Worm (Caenorhabditis elegans) whole organism, L1 larva: Measurements from ENCODE around the gene F46F5.11.
A peak's percentile ranks its signal among the peaks of the same experiment; 100 is the strongest.

ENCODE experiments used
- C16A3.4 ChIP-seq: fragments of 150-350 bp; optimal IDR thresholded peaks from 2 replicates; lab custom pipeline; 2014; ENCODE audit warnings: missing biosample characterization, missing genetic modification characterization
- Y116A8C.19 ChIP-seq: sonication (generic microtip); optimal IDR thresholded peaks from 2 replicates; lab custom pipeline; 2016; ENCODE audit warnings: missing compliant biosample characterization, missing genetic modification characterization, borderline replicate concordance
- alr-1 ChIP-seq: fragments of 200-800 bp; sonication (Bioruptor generic); optimal IDR thresholded peaks from 2 replicates; lab custom pipeline; 2018; ENCODE audit warnings: borderline replicate concordance, mild to moderate bottlenecking, missing genetic modification characterization, missing compliant biosample characterization
- ama-1 ChIP-seq: fragments of 150-350 bp; optimal IDR thresholded peaks from 2 replicates; lab custom pipeline; 2014
- ceh-63 ChIP-seq: fragments of 200-800 bp; sonication (Bioruptor generic); optimal IDR thresholded peaks from 2 replicates; lab custom pipeline; 2018; ENCODE audit warnings: mild to moderate bottlenecking, missing genetic modification characterization, missing compliant biosample characterization
- ceh-82 ChIP-seq, 3 experiments: fragments of 150-350 bp in 1 of 3; sonication (generic microtip) in 2 of 3; optimal IDR thresholded peaks; 2 replicates each; lab custom pipeline; 2014 to 2017; ENCODE audit warnings: missing biosample characterization in 3 of 3, missing genetic modification characterization in 3 of 3
- ceh-90 ChIP-seq: sonication (generic microtip); optimal IDR thresholded peaks from 2 replicates; lab custom pipeline; 2016; ENCODE audit warnings: missing genetic modification characterization, missing compliant biosample characterization
- ces-1 ChIP-seq: fragments of 150-350 bp; optimal IDR thresholded peaks from 2 replicates; lab custom pipeline; 2014; ENCODE audit warnings: missing biosample characterization, missing genetic modification reagents, missing genetic modification characterization
- egl-27 ChIP-seq, 2 experiments: fragments of 150-350 bp in 1 of 2; sonication (generic microtip); optimal IDR thresholded peaks; 3 replicates each; lab custom pipeline; 2017 to 2018; ENCODE audit warnings: missing biosample characterization in 2 of 2, missing genetic modification characterization in 2 of 2, missing genetic modification reagents in 2 of 2
- elt-2 ChIP-seq: sonication (generic microtip); optimal IDR thresholded peaks from 2 replicates; lab custom pipeline; 2016; ENCODE audit warnings: missing genetic modification characterization, mild to moderate bottlenecking, inconsistent platforms, missing compliant biosample characterization, missing genetic modification reagents
- ets-5 ChIP-seq: fragments of 200-800 bp; sonication (Bioruptor generic); IDR thresholded peaks from 2 replicates; pipeline ENCODE4 v1.3.6; 2022; ENCODE audit warnings: missing genetic modification characterization, missing compliant biosample characterization
- fkh-10 ChIP-seq: sonication (generic microtip); optimal IDR thresholded peaks from 2 replicates; lab custom pipeline; 2017; ENCODE audit warnings: missing biosample characterization, missing genetic modification reagents, missing genetic modification characterization
- fkh-4 ChIP-seq: sonication (generic microtip); optimal IDR thresholded peaks from 2 replicates; lab custom pipeline; 2016; ENCODE audit warnings: missing compliant biosample characterization, missing genetic modification characterization, borderline replicate concordance
- hlh-4 ChIP-seq: sonication (generic microtip); optimal IDR thresholded peaks from 2 replicates; lab custom pipeline; 2016; ENCODE audit warnings: mild to moderate bottlenecking, missing genetic modification characterization, missing compliant biosample characterization
- hpl-2 ChIP-seq: fragments of 150-350 bp; optimal IDR thresholded peaks from 2 replicates; lab custom pipeline; 2014; ENCODE audit warnings: missing biosample characterization, missing genetic modification reagents, missing genetic modification characterization
- isw-1 ChIP-seq: fragments of 200-800 bp; sonication (Bioruptor generic); IDR thresholded peaks from 2 replicates; pipeline ENCODE4 v1.3.6; 2022; ENCODE audit warnings: missing genetic modification characterization, missing compliant biosample characterization
- jun-1 ChIP-seq: fragments of 150-350 bp; optimal IDR thresholded peaks from 2 replicates; lab custom pipeline; 2014; ENCODE audit warnings: missing biosample characterization, missing genetic modification reagents, missing genetic modification characterization
- lin-14 ChIP-seq: fragments of 200-800 bp; sonication (Bioruptor generic); optimal IDR thresholded peaks from 2 replicates; lab custom pipeline; 2018; ENCODE audit warnings: mild to moderate bottlenecking, missing genetic modification characterization, moderate library complexity, missing compliant biosample characterization
- lin-15B ChIP-seq: fragments of 150-350 bp; sonication (generic microtip); optimal IDR thresholded peaks from 3 replicates; lab custom pipeline; 2014; ENCODE audit warnings: missing biosample characterization, missing genetic modification characterization
- mdl-1 ChIP-seq, 2 experiments: fragments of 150-350 bp; optimal IDR thresholded peaks; 2 replicates each; lab custom pipeline; 2014 to 2017; ENCODE audit warnings: missing biosample characterization in 2 of 2, missing genetic modification characterization in 2 of 2, inconsistent platforms in 1 of 2
- mep-1 ChIP-seq: fragments of 150-350 bp; optimal IDR thresholded peaks from 2 replicates; lab custom pipeline; 2014; ENCODE audit warnings: missing biosample characterization, missing genetic modification characterization
- nhr-237 ChIP-seq: fragments of 150-350 bp; optimal IDR thresholded peaks from 2 replicates; lab custom pipeline; 2014; ENCODE audit warnings: missing biosample characterization, missing genetic modification characterization
- nhr-28 ChIP-seq: fragments of 150-350 bp; optimal IDR thresholded peaks from 2 replicates; lab custom pipeline; 2014; ENCODE audit warnings: missing biosample characterization, missing genetic modification characterization
- nhr-47 ChIP-seq: sonication (generic microtip); optimal IDR thresholded peaks from 2 replicates; lab custom pipeline; 2016; ENCODE audit warnings: mild to moderate bottlenecking, missing genetic modification characterization, moderate library complexity, missing compliant biosample characterization
- nhr-71 ChIP-seq: sonication (generic microtip); optimal IDR thresholded peaks from 2 replicates; lab custom pipeline; 2016; ENCODE audit warnings: mild to moderate bottlenecking, missing genetic modification characterization, moderate library complexity, missing compliant biosample characterization
- nhr-77 ChIP-seq: fragments of 150-350 bp; optimal IDR thresholded peaks from 2 replicates; lab custom pipeline; 2014; ENCODE audit warnings: missing biosample characterization, missing genetic modification characterization
- nhr-84 ChIP-seq: sonication (generic microtip); optimal IDR thresholded peaks from 2 replicates; lab custom pipeline; 2017; ENCODE audit warnings: missing biosample characterization, missing genetic modification characterization
- nhr-85 ChIP-seq: sonication (generic microtip); peaks from one replicate; lab custom pipeline; 2016; ENCODE audit warnings: missing genetic modification characterization, inconsistent platforms, missing compliant biosample characterization
- pqm-1 ChIP-seq: sonication (generic microtip); optimal IDR thresholded peaks from 3 replicates; lab custom pipeline; 2017; ENCODE audit warnings: missing biosample characterization, missing genetic modification characterization
- rnt-1 ChIP-seq: sonication (generic microtip); optimal IDR thresholded peaks from 2 replicates; lab custom pipeline; 2016; ENCODE audit warnings: mild to moderate bottlenecking, missing genetic modification characterization, moderate library complexity, missing compliant biosample characterization
- skn-1 ChIP-seq: fragments of 150-350 bp; optimal IDR thresholded peaks from 2 replicates; lab custom pipeline; 2014; ENCODE audit warnings: missing biosample characterization, missing genetic modification characterization
- tlp-1 ChIP-seq: fragments of 150-350 bp; optimal IDR thresholded peaks from 2 replicates; lab custom pipeline; 2014; ENCODE audit warnings: missing biosample characterization, missing genetic modification characterization
- unc-130 ChIP-seq: fragments of 150-350 bp; optimal IDR thresholded peaks from 2 replicates; lab custom pipeline; 2017; ENCODE audit warnings: missing biosample characterization, missing genetic modification characterization, inconsistent platforms
- vab-15 ChIP-seq: sonication (generic microtip); optimal IDR thresholded peaks from 2 replicates; lab custom pipeline; 2017; ENCODE audit warnings: missing genotype, mild to moderate bottlenecking, missing genetic modification characterization, missing compliant biosample characterization
- xbp-1 ChIP-seq: sonication (generic microtip); optimal IDR thresholded peaks from 2 replicates; lab custom pipeline; 2016; ENCODE audit warnings: missing genetic modification characterization, missing compliant biosample characterization
- zip-4 ChIP-seq: fragments of 200-800 bp; sonication (Bioruptor generic); optimal IDR thresholded peaks from 2 replicates; lab custom pipeline; 2018; ENCODE audit warnings: mild to moderate bottlenecking, missing genetic modification characterization, moderate library complexity, missing compliant biosample characterization

Gene F46F5.11

DNA sequence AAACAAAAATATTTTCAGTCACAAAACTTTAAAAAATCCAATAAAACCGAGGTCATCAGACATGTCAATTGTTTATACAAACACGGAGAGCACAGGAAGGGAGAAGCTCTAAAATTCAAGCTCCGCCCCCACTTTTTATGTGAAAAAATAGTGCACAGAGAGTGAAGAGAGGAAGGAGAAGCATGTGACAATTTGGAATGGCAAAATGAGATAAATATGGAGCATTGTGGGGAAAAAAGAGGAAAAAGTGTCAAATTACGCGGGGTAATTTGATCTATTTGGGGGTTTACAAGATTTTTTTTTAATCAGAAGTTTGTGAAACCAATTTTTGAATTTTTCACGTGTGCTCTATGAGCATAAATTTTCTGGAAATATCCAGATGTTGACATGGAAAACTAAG is 45.6 kb upstream of the F46F5.11 start (continued):
- TF ChIP-seq tlp-1 (no peak), nhr-77 (no peak), nhr-28 (tag; lab: Kevin White, UChicago) (no peak), isw-1 (GFP tag; lab: Robert Waterston, UW) (no peak), mdl-1 (tag; optimal IDR thresholded peaks at IDR 0.05; lab: Kevin White, UChicago) (no peak)
- TF ChIP-seq, all 84 proteins: peak for 16

DNA sequence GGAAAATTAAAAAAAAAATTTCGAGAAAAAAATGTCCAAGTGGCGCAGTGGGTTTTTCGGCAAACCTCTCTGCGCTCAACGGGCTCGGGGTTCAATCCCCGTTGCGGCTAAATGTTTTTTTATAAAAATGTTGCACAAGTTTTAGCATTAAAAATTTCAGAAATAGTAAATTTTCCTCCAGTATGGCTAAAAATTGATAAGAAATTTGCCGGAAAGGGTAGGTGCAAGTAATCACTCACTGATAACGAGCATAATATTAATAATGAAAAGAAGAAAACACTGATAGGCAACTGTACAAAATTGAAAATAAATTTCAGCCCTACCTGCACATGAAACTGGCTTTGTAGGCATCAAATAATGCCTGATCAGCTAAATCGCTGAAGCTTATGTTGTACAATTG is 44.2 kb upstream of the F46F5.11 start:
- TF ChIP-seq jun-1, result no peak
- TF ChIP-seq nhr-77, result no peak
- TF ChIP-seq elt-2, result peak; percentile 61
- TF ChIP-seq pqm-1 (tag; lab: Kevin White, UChicago), result peak; percentile 40
- TF ChIP-seq, all 84 proteins: peak for 2

DNA sequence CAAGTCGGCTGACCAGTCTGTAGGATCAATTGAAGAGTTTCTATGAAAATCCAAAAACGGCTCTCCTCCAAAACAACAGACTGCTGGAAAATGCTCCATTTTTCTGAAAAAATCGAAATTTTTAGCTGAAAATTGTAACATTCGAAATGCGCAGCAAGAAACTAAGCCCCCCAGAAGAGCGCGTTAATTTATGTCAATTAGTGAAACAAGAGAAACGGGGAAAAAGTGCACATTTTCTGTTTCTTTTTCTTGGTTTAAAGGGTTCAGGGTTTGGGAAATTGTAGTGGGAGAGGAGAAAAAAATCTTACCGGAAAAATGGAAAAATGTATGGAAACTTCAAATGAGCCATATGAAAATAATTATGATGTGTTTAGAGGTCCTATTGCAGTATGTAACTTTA is 43.3 kb upstream of the F46F5.11 start, which contains the start of gene C08G5.7:
Gene C08G5.7 (minus strand): TSS at position 101 of the 400 bp plus-strand sequence.
- TF ChIP-seq hpl-2 (no peak), skn-1 (tag; lab: Kevin White, UChicago) (no peak), ets-5 (GFP tag; lab: Robert Waterston, UW) (no peak), ces-1 (GFP tag; lab: Kevin White, UChicago) (no peak), zip-4 (GFP tag; lab: Kevin White, UChicago) (no peak), alr-1 (no peak), egl-27 (tag; optimal IDR thresholded peaks at IDR 0.05; lab: Kevin White, UChicago) (no peak), nhr-85 (tag; lab: Kevin White, UChicago) (no peak), nhr-47 (tag; lab: Kevin White, UChicago) (no peak), Y116A8C.19 (tag; lab: Kevin White, UChicago) (no peak)

DNA sequence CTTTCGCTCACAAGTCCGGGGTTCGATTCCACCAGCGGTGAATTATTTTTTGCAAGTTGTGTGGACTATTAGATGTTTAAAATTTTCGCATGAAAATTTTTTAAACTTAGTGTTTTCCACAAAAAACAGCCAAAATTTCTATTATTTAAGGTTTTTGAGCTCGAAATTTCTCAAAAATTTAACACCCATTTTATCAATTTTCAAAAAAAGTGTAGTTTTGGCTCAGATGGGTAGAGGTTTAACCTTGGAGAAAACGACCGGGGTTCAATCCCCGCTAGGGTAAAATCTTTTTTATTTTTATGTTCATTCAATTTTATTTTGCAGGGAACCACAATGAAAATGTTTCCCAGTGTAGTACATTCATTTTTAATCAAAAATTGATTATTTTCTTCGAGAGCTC is 39.3 kb upstream of the F46F5.11 start:
- TF ChIP-seq ama-1, result no peak
- no peak for TF ChIP-seq rnt-1 (tag; lab: Kevin White, UChicago)
- TF ChIP-seq nhr-84 (tag; lab: Kevin White, UChicago), result no peak
- TF ChIP-seq fkh-10, result no peak
- no peak for TF ChIP-seq lin-14 (GFP tag; lab: Kevin White, UChicago)
- no peak for TF ChIP-seq C16A3.4 (tag; lab: Kevin White, UChicago)
- TF ChIP-seq ceh-90, result no peak
- TF ChIP-seq ceh-82 (tag; optimal IDR thresholded peaks at IDR 0.05; lab: Kevin White, UChicago), result no peak
- no peak for TF ChIP-seq nhr-71 (tag; lab: Kevin White, UChicago)
- TF ChIP-seq nhr-47 (tag; lab: Kevin White, UChicago), result no peak
- no peak for TF ChIP-seq fkh-4 (tag; lab: Kevin White, UChicago)
- TF ChIP-seq alr-1, result no peak
- no peak for TF ChIP-seq unc-130 (tag; lab: Kevin White, UChicago)
- no peak for TF ChIP-seq ceh-63 (GFP tag; lab: Kevin White, UChicago)
- TF ChIP-seq vab-15 (tag; lab: Kevin White, UChicago), result no peak
- TF ChIP-seq, all 84 proteins: peak for 0

DNA sequence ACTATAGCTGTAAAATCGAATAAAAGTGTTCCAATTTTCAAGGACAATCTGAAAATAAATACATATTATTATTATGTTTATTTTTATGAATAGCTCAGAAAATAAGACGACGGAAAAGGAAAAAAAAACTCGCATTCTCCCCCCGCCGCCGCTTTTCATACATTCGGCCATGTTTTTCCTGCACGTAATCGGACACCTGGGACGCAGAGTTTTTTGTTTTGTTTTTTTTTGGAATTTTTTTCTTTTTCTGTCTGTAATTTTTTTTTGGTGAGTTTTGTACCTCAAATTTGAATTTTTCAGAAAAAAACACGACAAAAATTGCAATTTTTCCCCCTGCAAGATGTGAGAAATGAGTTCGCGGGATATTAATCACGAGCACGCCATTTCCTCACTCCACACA is 38.3 kb upstream of the F46F5.11 start, which contains the start of gene C08G5.6:
Gene C08G5.6 (plus strand): TSS at position 301 of the 400 bp plus-strand sequence.
- no peak for TF ChIP-seq nhr-28 (tag; lab: Kevin White, UChicago)
- no peak for TF ChIP-seq lin-15B (tag; lab: Kevin White, UChicago)
- TF ChIP-seq alr-1, result no peak
- TF ChIP-seq nhr-237, result no peak
- no peak for TF ChIP-seq C16A3.4 (tag; lab: Kevin White, UChicago)
- no peak for TF ChIP-seq xbp-1 (tag; lab: Kevin White, UChicago)

DNA sequence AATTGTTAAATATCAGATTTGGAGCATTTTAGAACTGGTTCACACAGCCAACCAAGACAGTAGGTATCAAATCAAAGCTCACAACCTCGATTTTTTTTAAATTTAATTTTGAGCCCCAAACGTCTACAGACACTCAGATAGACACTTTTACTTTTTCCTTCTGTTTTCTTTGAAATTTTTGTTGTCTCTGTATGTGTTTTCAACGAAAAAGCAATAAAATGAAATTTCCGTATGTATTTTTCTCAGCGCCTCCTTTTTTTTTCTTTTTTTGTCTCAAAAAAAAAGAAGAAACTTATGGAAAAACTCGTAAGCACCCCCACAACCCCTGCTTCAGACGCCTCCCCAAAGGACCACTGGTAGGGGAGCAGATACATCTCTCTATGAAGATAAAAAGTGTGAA is 34.7 kb upstream of the F46F5.11 start:
- TF ChIP-seq mep-1 (tag; lab: Kevin White, UChicago), result no peak
- no peak for TF ChIP-seq tlp-1
- peak; percentile 34 for TF ChIP-seq fkh-10
- TF ChIP-seq hlh-4 (tag; lab: Kevin White, UChicago), result no peak
